Fruit fly (Drosophila melanogaster) whole organism, wandering third instar larva: ENCODE results near the gene Atg2.

Experiments used
- Abd-B ChIP-seq: fragments of >200 bp; optimal IDR thresholded peaks from 2 replicates; lab custom pipeline; 2017; ENCODE audit warnings: missing biosample characterization, missing genetic modification characterization
- Dfd ChIP-seq: fragments of >200 bp; optimal IDR thresholded peaks from 2 replicates; lab custom pipeline; 2017; ENCODE audit warnings: missing biosample characterization, missing genetic modification characterization
- Hr78 ChIP-seq: fragments of >200 bp; optimal IDR thresholded peaks from 2 replicates; lab custom pipeline; 2017; ENCODE audit warnings: missing biosample characterization, missing genetic modification characterization
- Hr83 ChIP-seq: fragments of 200-300 bp; sonication (Bioruptor generic); optimal IDR thresholded peaks from 2 replicates; lab custom pipeline; 2016; ENCODE audit warnings: missing biosample characterization, mild to moderate bottlenecking, missing genetic modification characterization, moderate library complexity; ENCODE audit not compliant: poor library complexity, severe bottlenecking
- Jra ChIP-seq: sonication (Bioruptor generic); optimal IDR thresholded peaks from 2 replicates; lab custom pipeline; 2016; ENCODE audit warnings: missing biosample characterization, missing genetic modification characterization
- Mio ChIP-seq: sonication (Bioruptor generic); optimal IDR thresholded peaks from 2 replicates; lab custom pipeline; 2016; ENCODE audit warnings: missing biosample characterization, missing genetic modification characterization
- Myc ChIP-seq: fragments of >200 bp; optimal IDR thresholded peaks from 2 replicates; lab custom pipeline; 2017
- N ChIP-seq: fragments of >200 bp; optimal IDR thresholded peaks from 2 replicates; lab custom pipeline; 2018; ENCODE audit warnings: missing biosample characterization, missing external identifiers, missing genetic modification characterization
- br ChIP-seq: fragments of 200-800 bp; sonication (Bioruptor generic); optimal IDR thresholded peaks from 2 replicates; lab custom pipeline; 2016; ENCODE audit warnings: missing biosample characterization, missing genetic modification characterization
- dsf ChIP-seq: sonication (Bioruptor generic); optimal IDR thresholded peaks from 2 replicates; lab custom pipeline; 2016; ENCODE audit warnings: missing biosample characterization, missing genetic modification characterization, borderline replicate concordance
- h ChIP-seq: fragments of 200-800 bp; sonication (Bioruptor generic); optimal IDR thresholded peaks from 3 replicates; lab custom pipeline; 2016; ENCODE audit warnings: missing biosample characterization, mild to moderate bottlenecking, missing genetic modification characterization
- jim ChIP-seq: fragments of 175-275, 200-325 bp; sonication (Bioruptor generic); optimal IDR thresholded peaks from 2 replicates; lab custom pipeline; 2016; ENCODE audit warnings: missing biosample characterization, mild to moderate bottlenecking, missing genetic modification characterization
- lola ChIP-seq: fragments of >200 bp; optimal IDR thresholded peaks from 2 replicates; lab custom pipeline; 2017; ENCODE audit warnings: missing biosample characterization, missing genetic modification characterization
- sage ChIP-seq: fragments of 200-800 bp; sonication (Bioruptor generic); optimal IDR thresholded peaks from 2 replicates; lab custom pipeline; 2016; ENCODE audit warnings: missing biosample characterization, mild to moderate bottlenecking, missing genetic modification characterization

dm6 chr3L:2781991-2782677 lies 8.0 kb downstream of the Atg2 start, which contains the start of gene Pgant6:
- TF ChIP-seq br (GFP tag; lab: Kevin White, UChicago) (no peak), sage (GFP tag; lab: Kevin White, UChicago) (no peak), dsf (no peak), Myc (lab: Kevin White, UChicago) (peak; percentile 35), Mio (GFP tag; lab: Kevin White, UChicago) (no peak), Hr78 (GFP tag; lab: Kevin White, UChicago) (no peak), Abd-B (GFP tag; lab: Kevin White, UChicago) (no peak), lola (GFP tag; lab: Kevin White, UChicago) (no peak), N (GFP tag; lab: Kevin White, UChicago) (no peak), Hr83 (peak; percentile 49), Dfd (no peak), jim (GFP tag; lab: Kevin White, UChicago) (no peak), Jra (GFP tag; lab: Kevin White, UChicago) (no peak), h (GFP tag; lab: Kevin White, UChicago) (no peak)
